Worm (Caenorhabditis elegans) whole organism, L1 larva: ENCODE data around the gene F54H12.10.

Source experiments
- C04F5.9 ChIP-seq: sonication (generic microtip); optimal IDR thresholded peaks from 2 replicates; lab custom pipeline; 2016; ENCODE audit warnings: missing genetic modification characterization, missing compliant biosample characterization
- F16B12.6 ChIP-seq: fragments of 150-350 bp; optimal IDR thresholded peaks from 2 replicates; lab custom pipeline; 2014; ENCODE audit warnings: missing biosample characterization, missing genetic modification characterization
- Y116A8C.19 ChIP-seq: sonication (generic microtip); optimal IDR thresholded peaks from 2 replicates; lab custom pipeline; 2016; ENCODE audit warnings: missing compliant biosample characterization, missing genetic modification characterization, borderline replicate concordance
- aly-2 ChIP-seq: fragments of 150-350 bp; optimal IDR thresholded peaks from 2 replicates; lab custom pipeline; 2014; ENCODE audit warnings: missing biosample characterization, missing genetic modification characterization
- ama-1 ChIP-seq: fragments of 150-350 bp; optimal IDR thresholded peaks from 2 replicates; lab custom pipeline; 2014
- ceh-63 ChIP-seq: fragments of 200-800 bp; sonication (Bioruptor generic); optimal IDR thresholded peaks from 2 replicates; lab custom pipeline; 2018; ENCODE audit warnings: mild to moderate bottlenecking, missing genetic modification characterization, missing compliant biosample characterization
- ceh-8 ChIP-seq: fragments of 200-800 bp; sonication (Bioruptor generic); optimal IDR thresholded peaks from 2 replicates; lab custom pipeline; 2018; ENCODE audit warnings: mild to moderate bottlenecking, missing genetic modification characterization, moderate library complexity, missing compliant biosample characterization
- ceh-82 ChIP-seq, 3 experiments: fragments of 150-350 bp in 1 of 3; sonication (generic microtip) in 2 of 3; optimal IDR thresholded peaks; 2 replicates each; lab custom pipeline; 2014 to 2017; ENCODE audit warnings: missing biosample characterization in 3 of 3, missing genetic modification characterization in 3 of 3
- ceh-90 ChIP-seq: sonication (generic microtip); optimal IDR thresholded peaks from 2 replicates; lab custom pipeline; 2016; ENCODE audit warnings: missing genetic modification characterization, missing compliant biosample characterization
- ces-1 ChIP-seq: fragments of 150-350 bp; optimal IDR thresholded peaks from 2 replicates; lab custom pipeline; 2014; ENCODE audit warnings: missing biosample characterization, missing genetic modification reagents, missing genetic modification characterization
- dsc-1 ChIP-seq: sonication (generic microtip); optimal IDR thresholded peaks from 2 replicates; lab custom pipeline; 2016; ENCODE audit warnings: mild to moderate bottlenecking, missing genetic modification characterization, missing compliant biosample characterization
- efl-1 ChIP-seq, 4 experiments: fragments of 150-350 bp; optimal IDR thresholded peaks in 3 of 4; peaks in 1 of 4; 1 replicate in 1 of 4; 2 replicates in 3 of 4; lab custom pipeline; 2014; ENCODE audit warnings: missing biosample characterization in 2 of 4, missing genetic modification characterization in 2 of 4, missing genetic modification reagents in 2 of 4
- egl-13 ChIP-seq: sonication (generic microtip); optimal IDR thresholded peaks from 2 replicates; lab custom pipeline; 2016; ENCODE audit warnings: missing genotype, missing genetic modification reagents, missing genetic modification characterization, missing compliant biosample characterization
- egl-27 ChIP-seq, 2 experiments: fragments of 150-350 bp in 1 of 2; sonication (generic microtip); optimal IDR thresholded peaks; 3 replicates each; lab custom pipeline; 2017 to 2018; ENCODE audit warnings: missing biosample characterization in 2 of 2, missing genetic modification characterization in 2 of 2, missing genetic modification reagents in 2 of 2
- ets-5 ChIP-seq: fragments of 200-800 bp; sonication (Bioruptor generic); IDR thresholded peaks from 2 replicates; pipeline ENCODE4 v1.3.6; 2022; ENCODE audit warnings: missing genetic modification characterization, missing compliant biosample characterization
- fkh-8 ChIP-seq: sonication (generic microtip); optimal IDR thresholded peaks from 2 replicates; lab custom pipeline; 2016; ENCODE audit warnings: mild to moderate bottlenecking, missing genetic modification characterization, missing compliant biosample characterization
- fos-1 ChIP-seq: fragments of 150-350 bp; optimal IDR thresholded peaks from 2 replicates; lab custom pipeline; 2014; ENCODE audit warnings: missing biosample characterization, missing genetic modification characterization
- grh-1 ChIP-seq: fragments of 200-800 bp; sonication (Bioruptor generic); IDR thresholded peaks from 2 replicates; pipeline ENCODE4 v1.3.6; 2022; ENCODE audit warnings: missing genetic modification reagents, missing genetic modification characterization, missing compliant biosample characterization
- hlh-17 ChIP-seq: fragments of 200-800 bp; sonication (Bioruptor generic); optimal IDR thresholded peaks from 2 replicates; lab custom pipeline; 2018; ENCODE audit warnings: missing genetic modification characterization, mild to moderate bottlenecking, missing compliant biosample characterization, moderate library complexity, borderline replicate concordance
- hlh-4 ChIP-seq: sonication (generic microtip); optimal IDR thresholded peaks from 2 replicates; lab custom pipeline; 2016; ENCODE audit warnings: mild to moderate bottlenecking, missing genetic modification characterization, missing compliant biosample characterization
- hpl-2 ChIP-seq: fragments of 150-350 bp; optimal IDR thresholded peaks from 2 replicates; lab custom pipeline; 2014; ENCODE audit warnings: missing biosample characterization, missing genetic modification reagents, missing genetic modification characterization
- isw-1 ChIP-seq: fragments of 200-800 bp; sonication (Bioruptor generic); IDR thresholded peaks from 2 replicates; pipeline ENCODE4 v1.3.6; 2022; ENCODE audit warnings: missing genetic modification characterization, missing compliant biosample characterization
- lin-13 ChIP-seq: fragments of 150-350 bp; optimal IDR thresholded peaks from 2 replicates; lab custom pipeline; 2014; ENCODE audit warnings: missing biosample characterization, missing genetic modification reagents, missing genetic modification characterization
- lin-15B ChIP-seq: fragments of 150-350 bp; sonication (generic microtip); optimal IDR thresholded peaks from 3 replicates; lab custom pipeline; 2014; ENCODE audit warnings: missing biosample characterization, missing genetic modification characterization
- lin-39 ChIP-seq: fragments of 150-350 bp; optimal IDR thresholded peaks from 2 replicates; lab custom pipeline; 2014; ENCODE audit warnings: missing biosample characterization, missing genetic modification reagents, missing genetic modification characterization
- lir-3 ChIP-seq: sonication (generic microtip); optimal IDR thresholded peaks from 2 replicates; lab custom pipeline; 2016; ENCODE audit warnings: mild to moderate bottlenecking, missing genetic modification characterization, moderate library complexity, missing compliant biosample characterization; ENCODE audit not compliant: poor library complexity
- mdl-1 ChIP-seq, 2 experiments: fragments of 150-350 bp; optimal IDR thresholded peaks; 2 replicates each; lab custom pipeline; 2014 to 2017; ENCODE audit warnings: missing biosample characterization in 2 of 2, missing genetic modification characterization in 2 of 2, inconsistent platforms in 1 of 2
- mef-2 ChIP-seq: fragments of 150-350 bp; optimal IDR thresholded peaks from 2 replicates; lab custom pipeline; 2014; ENCODE audit warnings: missing biosample characterization, missing genetic modification characterization
- mep-1 ChIP-seq: fragments of 150-350 bp; optimal IDR thresholded peaks from 2 replicates; lab custom pipeline; 2014; ENCODE audit warnings: missing biosample characterization, missing genetic modification characterization
- nhr-11 ChIP-seq: fragments of 150-350 bp; optimal IDR thresholded peaks from 2 replicates; lab custom pipeline; 2014; ENCODE audit warnings: missing biosample characterization, missing genetic modification characterization
- nhr-12 ChIP-seq: sonication (generic microtip); optimal IDR thresholded peaks from 2 replicates; lab custom pipeline; 2017; ENCODE audit warnings: missing biosample characterization, missing genetic modification characterization
- nhr-19 ChIP-seq: fragments of 200-800 bp; sonication (Bioruptor generic); conservative IDR thresholded peaks from 2 replicates; pipeline ENCODE4 v1.3.6; 2022; ENCODE audit warnings: missing genetic modification characterization, missing compliant biosample characterization
- nhr-20 ChIP-seq: sonication (generic microtip); optimal IDR thresholded peaks from 2 replicates; lab custom pipeline; 2016; ENCODE audit warnings: mild to moderate bottlenecking, missing genetic modification characterization, missing compliant biosample characterization
- nhr-47 ChIP-seq: sonication (generic microtip); optimal IDR thresholded peaks from 2 replicates; lab custom pipeline; 2016; ENCODE audit warnings: mild to moderate bottlenecking, missing genetic modification characterization, moderate library complexity, missing compliant biosample characterization
- nhr-71 ChIP-seq: sonication (generic microtip); optimal IDR thresholded peaks from 2 replicates; lab custom pipeline; 2016; ENCODE audit warnings: mild to moderate bottlenecking, missing genetic modification characterization, moderate library complexity, missing compliant biosample characterization
- nhr-76 ChIP-seq: sonication (generic microtip); optimal IDR thresholded peaks from 2 replicates; lab custom pipeline; 2017; ENCODE audit warnings: missing biosample characterization, missing genetic modification characterization
- nhr-84 ChIP-seq: sonication (generic microtip); optimal IDR thresholded peaks from 2 replicates; lab custom pipeline; 2017; ENCODE audit warnings: missing biosample characterization, missing genetic modification characterization
- nhr-90 ChIP-seq: sonication (generic microtip); optimal IDR thresholded peaks from 2 replicates; lab custom pipeline; 2016; ENCODE audit warnings: mild to moderate bottlenecking, missing genetic modification characterization, missing compliant biosample characterization; ENCODE audit not compliant: poor library complexity
- pag-3 ChIP-seq: sonication (generic microtip); optimal IDR thresholded peaks from 2 replicates; lab custom pipeline; 2017; ENCODE audit warnings: missing genetic modification characterization, mild to moderate bottlenecking, missing compliant biosample characterization, antibody characterized with exemption, borderline replicate concordance; ENCODE audit not compliant: insufficient read depth
- pqm-1 ChIP-seq: sonication (generic microtip); optimal IDR thresholded peaks from 3 replicates; lab custom pipeline; 2017; ENCODE audit warnings: missing biosample characterization, missing genetic modification characterization
- skn-1 ChIP-seq: fragments of 150-350 bp; optimal IDR thresholded peaks from 2 replicates; lab custom pipeline; 2014; ENCODE audit warnings: missing biosample characterization, missing genetic modification characterization
- snpc-4 ChIP-seq: fragments of 150-350 bp; optimal IDR thresholded peaks from 2 replicates; lab custom pipeline; 2014; ENCODE audit warnings: missing biosample characterization, missing genetic modification characterization
- sptf-1 ChIP-seq: fragments of 150-350 bp; optimal IDR thresholded peaks from 2 replicates; lab custom pipeline; 2014; ENCODE audit warnings: missing biosample characterization, missing genetic modification characterization
- swsn-7 ChIP-seq: sonication (generic microtip); optimal IDR thresholded peaks from 2 replicates; lab custom pipeline; 2016; ENCODE audit warnings: missing genetic modification characterization, missing compliant biosample characterization
- unc-130 ChIP-seq: fragments of 150-350 bp; optimal IDR thresholded peaks from 2 replicates; lab custom pipeline; 2017; ENCODE audit warnings: missing biosample characterization, missing genetic modification characterization, inconsistent platforms
- unc-30 ChIP-seq: sonication (generic microtip); optimal IDR thresholded peaks from 2 replicates; lab custom pipeline; 2017; ENCODE audit warnings: missing biosample characterization, missing genetic modification characterization
- unc-62 ChIP-seq: fragments of 150-350 bp; optimal IDR thresholded peaks from 2 replicates; lab custom pipeline; 2014; ENCODE audit warnings: missing biosample characterization, missing genetic modification reagents, missing genetic modification characterization
- unc-86 ChIP-seq: sonication (generic microtip); optimal IDR thresholded peaks from 2 replicates; lab custom pipeline; 2016; ENCODE audit warnings: missing genetic modification characterization, missing compliant biosample characterization
- unc-98 ChIP-seq: fragments of 200-800 bp; sonication (Bioruptor generic); IDR thresholded peaks from 2 replicates; pipeline ENCODE4 v1.3.6; 2022; ENCODE audit warnings: missing genetic modification characterization, missing compliant biosample characterization
- xbp-1 ChIP-seq: sonication (generic microtip); optimal IDR thresholded peaks from 2 replicates; lab custom pipeline; 2016; ENCODE audit warnings: missing genetic modification characterization, missing compliant biosample characterization
- zag-1 ChIP-seq: fragments of 150-350 bp; optimal IDR thresholded peaks from 2 replicates; lab custom pipeline; 2014; ENCODE audit warnings: missing biosample characterization, missing genetic modification characterization
- ztf-4 ChIP-seq: fragments of 150-350 bp; optimal IDR thresholded peaks from 2 replicates; lab custom pipeline; 2014; ENCODE audit warnings: missing biosample characterization, missing genetic modification characterization

Gene F54H12.10

DNA sequence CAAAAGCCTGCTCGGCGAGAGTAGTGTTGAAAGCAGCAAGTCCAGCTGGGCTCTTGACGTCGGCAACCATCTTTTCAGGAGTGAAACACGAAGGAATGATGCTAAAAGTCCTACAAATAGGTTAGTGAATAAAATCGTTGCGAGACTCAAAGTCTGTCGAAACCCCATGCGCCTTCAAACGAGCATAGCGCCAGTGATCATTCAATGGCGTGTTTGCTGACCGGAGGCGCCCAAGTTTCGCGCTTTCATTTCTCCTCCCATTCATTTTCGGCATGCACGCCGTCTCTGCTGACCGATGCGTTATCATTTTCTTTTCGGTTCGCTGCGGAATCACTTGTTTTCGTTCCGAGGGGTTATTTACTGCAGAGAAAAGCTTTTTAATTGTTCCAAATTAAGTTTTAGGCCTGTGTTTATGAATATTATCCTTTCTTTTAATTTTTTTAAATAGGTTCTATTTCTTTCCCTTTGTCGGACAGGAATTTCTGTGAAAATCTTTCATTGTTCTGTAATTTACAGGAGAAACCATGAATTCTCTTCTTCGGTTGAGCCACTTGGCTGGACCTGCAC, 14.5 kb upstream of the F54H12.10 start, which contains the start of the genes eef-1B.1 and aco-2:
TSS of gene eef-1B.1 (minus strand) at position 186 of the 567 bp plus-strand sequence.
TSS of gene aco-2 (plus strand) at position 517 of the 567 bp plus-strand sequence.
- TF ChIP-seq fos-1 (tag; lab: Kevin White, UChicago) = peak; percentile 81
- TF ChIP-seq nhr-19 (GFP tag; lab: Robert Waterston, UW) = peak; percentile 96
- TF ChIP-seq ztf-4 (tag; lab: Kevin White, UChicago) = peak; percentile 89
- no peak for TF ChIP-seq ceh-63 (GFP tag; lab: Kevin White, UChicago)
- no peak for TF ChIP-seq pag-3
- peak; percentile 84 for TF ChIP-seq lin-15B (tag; lab: Kevin White, UChicago)
- TF ChIP-seq lir-3 (tag; lab: Kevin White, UChicago) = peak; percentile 63
- no peak for TF ChIP-seq unc-98 (GFP tag; lab: Robert Waterston, UW)
- TF ChIP-seq hlh-4 (tag; lab: Kevin White, UChicago) = no peak
- no peak for TF ChIP-seq ets-5
- TF ChIP-seq unc-30 (tag; lab: Kevin White, UChicago) = no peak
- TF ChIP-seq C04F5.9 = peak; percentile 69
- TF ChIP-seq isw-1 (GFP tag; lab: Robert Waterston, UW) = peak; percentile 89
- peak; percentile 33 for TF ChIP-seq mef-2
- TF ChIP-seq F16B12.6 = peak; percentile 73
- TF ChIP-seq unc-130 (tag; lab: Kevin White, UChicago) = peak; percentile 98
- TF ChIP-seq nhr-11 (tag; lab: Kevin White, UChicago) = peak; percentile 43
- TF ChIP-seq hlh-17 (GFP tag; lab: Kevin White, UChicago) = no peak
- peak; percentile 90 for TF ChIP-seq unc-86 (tag; lab: Kevin White, UChicago)
- TF ChIP-seq pqm-1 (tag; lab: Kevin White, UChicago) = no peak
- peak; percentile 53 for TF ChIP-seq ama-1
- TF ChIP-seq nhr-12 (tag; lab: Kevin White, UChicago) = no peak
- peak; percentile 90 for TF ChIP-seq skn-1
- TF ChIP-seq aly-2 (tag; lab: Kevin White, UChicago) = peak; percentile 38
- peak; percentile 74 for TF ChIP-seq hpl-2 (GFP tag; lab: Kevin White, UChicago)
- no peak for TF ChIP-seq ceh-90 (tag; lab: Kevin White, UChicago)
- no peak for TF ChIP-seq nhr-84 (tag; lab: Kevin White, UChicago)
- peak; percentile 97 for TF ChIP-seq nhr-20 (tag; lab: Kevin White, UChicago)
- peak; percentile 85 for TF ChIP-seq snpc-4 (tag; lab: Kevin White, UChicago)
- TF ChIP-seq sptf-1 = no peak
- peak in 1 of 2 experiments; percentile 93 for TF ChIP-seq mdl-1 (tag; optimal IDR thresholded peaks at IDR 0.05; lab: Kevin White, UChicago)
- peak; percentile 95 for TF ChIP-seq nhr-90
- peak; percentile 89 for TF ChIP-seq fkh-8 (tag; lab: Kevin White, UChicago)
- peak; percentile 82 for TF ChIP-seq egl-13
- peak; percentile 2 for TF ChIP-seq zag-1
- no peak for TF ChIP-seq Y116A8C.19 (tag; lab: Kevin White, UChicago)
- TF ChIP-seq grh-1 = peak; percentile 88
- TF ChIP-seq lin-39 (tag; lab: Kevin White, UChicago) = peak; percentile 69
- no peak for TF ChIP-seq egl-27 (tag; optimal IDR thresholded peaks at IDR 0.05; lab: Kevin White, UChicago)
- peak; percentile 96 for TF ChIP-seq lin-13 (GFP tag; lab: Kevin White, UChicago)
- no peak for TF ChIP-seq unc-62 (GFP tag; lab: Kevin White, UChicago)
- peak; percentile 95 for TF ChIP-seq swsn-7 (tag; lab: Kevin White, UChicago)
- TF ChIP-seq xbp-1 = peak; percentile 92
- peak; percentile 64 for TF ChIP-seq ceh-8 (GFP tag; lab: Kevin White, UChicago)
- peak; percentile 96 for TF ChIP-seq nhr-47 (tag; lab: Kevin White, UChicago)
- peak; percentile 96 for TF ChIP-seq nhr-71 (tag; lab: Kevin White, UChicago)
- TF ChIP-seq efl-1 (optimal IDR thresholded peaks at IDR 0.05; lab: Kevin White, UChicago) = peak; percentile 91 to 93
- peak; percentile 83 to 98 for TF ChIP-seq efl-1 (GFP tag; optimal IDR thresholded peaks at IDR 0.05 in 1 of 2; lab: Kevin White, UChicago)
- TF ChIP-seq ceh-82 (tag; optimal IDR thresholded peaks at IDR 0.05; lab: Kevin White, UChicago) = peak; percentile 88 to 95 (median 91)
- peak; percentile 91 for TF ChIP-seq mep-1 (tag; lab: Kevin White, UChicago)
- no peak for TF ChIP-seq ces-1 (GFP tag; lab: Kevin White, UChicago)
- peak; percentile 98 for TF ChIP-seq dsc-1 (tag; lab: Kevin White, UChicago)
- TF ChIP-seq nhr-76 = no peak
